Worm (Caenorhabditis elegans) whole organism, mixed stage, embryonic: ENCODE results near the gene fbxa-211.

Experiments
- M03D4.4 ChIP-seq: sonication (generic microtip); optimal IDR thresholded peaks from 2 replicates; lab custom pipeline; 2017; ENCODE audit warnings: mild to moderate bottlenecking, missing genetic modification characterization, missing compliant biosample characterization
- bed-3 ChIP-seq: fragments of 200-800 bp; sonication (Bioruptor generic); optimal IDR thresholded peaks from 3 replicates; lab custom pipeline; 2018; ENCODE audit warnings: mild to moderate bottlenecking, missing genetic modification characterization, moderate library complexity, missing compliant biosample characterization
- blmp-1 ChIP-seq: fragments of 150-350 bp; optimal IDR thresholded peaks from 2 replicates; lab custom pipeline; 2014; ENCODE audit warnings: missing biosample characterization, missing genetic modification characterization
- ceh-39 ChIP-seq: fragments of 150-350 bp; optimal IDR thresholded peaks from 2 replicates; lab custom pipeline; 2014; ENCODE audit warnings: missing biosample characterization, missing genetic modification characterization
- ceh-83 ChIP-seq: fragments of 200-800 bp; sonication (Bioruptor generic); optimal IDR thresholded peaks from 2 replicates; lab custom pipeline; 2018; ENCODE audit warnings: mild to moderate bottlenecking, missing genetic modification characterization, missing compliant biosample characterization
- ces-1 ChIP-seq: fragments of 150-350 bp; optimal IDR thresholded peaks from 2 replicates; lab custom pipeline; 2014; ENCODE audit warnings: missing biosample characterization, missing genetic modification reagents, missing genetic modification characterization
- cnd-1 ChIP-seq: fragments of 200-800 bp; sonication (Bioruptor generic); optimal IDR thresholded peaks from 2 replicates; lab custom pipeline; 2018; ENCODE audit warnings: mild to moderate bottlenecking, missing genetic modification characterization, missing compliant biosample characterization
- drap-1 ChIP-seq: fragments of 200-800 bp; sonication (Bioruptor generic); optimal IDR thresholded peaks from 3 replicates; lab custom pipeline; 2018; ENCODE audit warnings: mild to moderate bottlenecking, missing genetic modification characterization, missing compliant biosample characterization
- elt-3 ChIP-seq: fragments of 150-350 bp; optimal IDR thresholded peaks from 2 replicates; lab custom pipeline; 2014; ENCODE audit warnings: missing biosample characterization, missing genetic modification characterization
- flh-1 ChIP-seq: fragments of 200-800 bp; sonication (Bioruptor generic); optimal IDR thresholded peaks from 2 replicates; lab custom pipeline; 2018; ENCODE audit warnings: mild to moderate bottlenecking, missing genetic modification characterization, moderate library complexity, missing compliant biosample characterization
- hlh-1 ChIP-seq: fragments of 150-350 bp; optimal IDR thresholded peaks from 2 replicates; lab custom pipeline; 2014; ENCODE audit warnings: missing biosample characterization, missing genetic modification reagents, missing genetic modification characterization
- lsy-2 ChIP-seq: fragments of 150-350 bp; optimal IDR thresholded peaks from 2 replicates; lab custom pipeline; 2014; ENCODE audit warnings: missing biosample characterization, missing genetic modification characterization
- mab-5 ChIP-seq: fragments of 150-350 bp; optimal IDR thresholded peaks from 2 replicates; lab custom pipeline; 2014; ENCODE audit warnings: missing biosample characterization, missing genetic modification characterization
- mep-1 ChIP-seq: fragments of 150-350 bp; optimal IDR thresholded peaks from 2 replicates; lab custom pipeline; 2017; ENCODE audit warnings: missing biosample characterization, missing genetic modification reagents, missing genetic modification characterization, inconsistent platforms
- mls-2 ChIP-seq: sonication (generic microtip); optimal IDR thresholded peaks from 2 replicates; lab custom pipeline; 2016; ENCODE audit warnings: mild to moderate bottlenecking, missing genetic modification characterization, moderate library complexity, missing compliant biosample characterization
- nhr-12 ChIP-seq: fragments of 150-350 bp; optimal IDR thresholded peaks from 2 replicates; lab custom pipeline; 2014; ENCODE audit warnings: missing biosample characterization, missing genetic modification characterization
- nhr-2 ChIP-seq: fragments of 150-350 bp; optimal IDR thresholded peaks from 2 replicates; lab custom pipeline; 2014; ENCODE audit warnings: missing biosample characterization, missing genetic modification characterization
- nhr-237 ChIP-seq: fragments of 150-350 bp; optimal IDR thresholded peaks from 2 replicates; lab custom pipeline; 2014; ENCODE audit warnings: missing biosample characterization, missing genetic modification characterization
- pha-4 ChIP-seq: fragments of 150-350 bp; optimal IDR thresholded peaks from 2 replicates; lab custom pipeline; 2018; ENCODE audit warnings: missing biosample characterization, missing genetic modification reagents, missing genetic modification characterization
- sem-2 ChIP-seq: fragments of 200-800 bp; sonication (Bioruptor generic); optimal IDR thresholded peaks from 2 replicates; lab custom pipeline; 2018; ENCODE audit warnings: mild to moderate bottlenecking, missing genetic modification characterization, missing compliant biosample characterization
- snpc-4 ChIP-seq: fragments of 150-350 bp; optimal IDR thresholded peaks from 2 replicates; lab custom pipeline; 2014; ENCODE audit warnings: missing biosample characterization, missing genetic modification characterization
- tbx-8 ChIP-seq: fragments of 200-800 bp; sonication (Bioruptor generic); optimal IDR thresholded peaks from 2 replicates; lab custom pipeline; 2018; ENCODE audit warnings: mild to moderate bottlenecking, missing genetic modification characterization, moderate library complexity, missing compliant biosample characterization
- unc-120 ChIP-seq: sonication (generic microtip); optimal IDR thresholded peaks from 2 replicates; lab custom pipeline; 2017; ENCODE audit warnings: missing genetic modification characterization, missing compliant biosample characterization; ENCODE audit not compliant: poor library complexity, severe bottlenecking
- unc-39 ChIP-seq: fragments of 150-350 bp; optimal IDR thresholded peaks from 2 replicates; lab custom pipeline; 2014; ENCODE audit warnings: missing biosample characterization, missing genetic modification characterization
- unc-62 ChIP-seq: fragments of 150-350 bp; optimal IDR thresholded peaks from 2 replicates; lab custom pipeline; 2014; ENCODE audit warnings: missing biosample characterization, missing genetic modification reagents, missing genetic modification characterization
- zip-8 ChIP-seq: fragments of 150-350 bp; optimal IDR thresholded peaks from 2 replicates; lab custom pipeline; 2014; ENCODE audit warnings: missing biosample characterization, missing genetic modification characterization

Gene fbxa-211

ce11 chrV:18162568-18162967, 35.2 kb downstream of the fbxa-211 start, which contains the start of gene C14A6.12:
C14A6.12 (minus strand) TSS chrV:18162668.
- TF ChIP-seq mab-5 (tag; lab: Kevin White, UChicago), result no peak

ce11 chrV:18163434-18163833, 36.1 kb downstream of the fbxa-211 start:
- no peak for TF ChIP-seq ces-1 (GFP tag; lab: Kevin White, UChicago)
- peak; percentile 96 for TF ChIP-seq zip-8 (tag; lab: Kevin White, UChicago)

ce11 chrV:18164758-18165157, 37.4 kb downstream of the fbxa-211 start, which contains the start of gene C14A6.5:
C14A6.5 (minus strand) TSS chrV:18164858.
- TF ChIP-seq tbx-8 (GFP tag; lab: Kevin White, UChicago) (no peak), bed-3 (GFP tag; lab: Kevin White, UChicago) (no peak), nhr-12 (tag; lab: Kevin White, UChicago) (no peak), unc-62 (GFP tag; lab: Kevin White, UChicago) (no peak), zip-8 (tag; lab: Kevin White, UChicago) (no peak), unc-120 (no peak), sem-2 (GFP tag; lab: Kevin White, UChicago) (no peak)

ce11 chrV:18167161-18167560, 39.8 kb downstream of the fbxa-211 start, which contains the start of gene C14A6.6:
C14A6.6 (minus strand) TSS chrV:18167261.
- TF ChIP-seq lsy-2 (tag; lab: Kevin White, UChicago) (no peak), hlh-1 (tag; lab: Kevin White, UChicago) (no peak), tbx-8 (GFP tag; lab: Kevin White, UChicago) (no peak), cnd-1 (tag; lab: Kevin White, UChicago) (no peak), nhr-237 (no peak), M03D4.4 (tag; lab: Kevin White, UChicago) (no peak), nhr-2 (tag; lab: Kevin White, UChicago) (no peak), mls-2 (tag; lab: Kevin White, UChicago) (no peak)

- TF ChIP-seq snpc-4 (tag; lab: Kevin White, UChicago), result no peak
- TF ChIP-seq nhr-237, result no peak
These were observed 40.9 kb downstream of the fbxa-211 start, which contains the start of gene C14A6.7 for ce11 chrV:18168266-18168665. C14A6.7 (minus strand) TSS chrV:18168366.

- TF ChIP-seq unc-39, result no peak
- TF ChIP-seq unc-62 (GFP tag; lab: Kevin White, UChicago), result no peak
- TF ChIP-seq zip-8 (tag; lab: Kevin White, UChicago), result no peak
- no peak for TF ChIP-seq unc-120
- no peak for TF ChIP-seq nhr-237
- TF ChIP-seq sem-2 (GFP tag; lab: Kevin White, UChicago), result no peak
- no peak for TF ChIP-seq mls-2 (tag; lab: Kevin White, UChicago)
- TF ChIP-seq drap-1 (GFP tag; lab: Kevin White, UChicago), result no peak
- no peak for TF ChIP-seq elt-3 (tag; lab: Kevin White, UChicago)
- TF ChIP-seq blmp-1, result no peak
- no peak for TF ChIP-seq pha-4 (tag; lab: Kevin White, UChicago)
- no peak for TF ChIP-seq flh-1 (GFP tag; lab: Kevin White, UChicago)
- TF ChIP-seq snpc-4 (tag; lab: Kevin White, UChicago), result no peak
- TF ChIP-seq ceh-39 (tag; lab: Kevin White, UChicago), result no peak
- TF ChIP-seq mep-1, result no peak
- TF ChIP-seq ceh-83 (GFP tag; lab: Kevin White, UChicago), result no peak
- TF ChIP-seq lsy-2 (tag; lab: Kevin White, UChicago), result no peak
These were observed 44.2 kb downstream of the fbxa-211 start, which contains the start of gene C14A6.8 for ce11 chrV:18171568-18171967. C14A6.8 (minus strand) TSS chrV:18171668.
